Worm (Caenorhabditis elegans) whole organism, L3 larva: ENCODE measurements around the gene R53.5.
A peak's percentile ranks its signal among the peaks of the same experiment; 100 is the strongest.

Experiments
- R02D3.7 ChIP-seq: fragments of 150-350 bp; optimal IDR thresholded peaks from 2 replicates; lab custom pipeline; 2014; ENCODE audit warnings: missing biosample characterization, missing genetic modification characterization
- ZK546.5 ChIP-seq: sonication (generic microtip); optimal IDR thresholded peaks from 2 replicates; lab custom pipeline; 2017; ENCODE audit warnings: missing biosample characterization, missing genetic modification characterization
- aly-2 ChIP-seq: fragments of 150-350 bp; optimal IDR thresholded peaks from 2 replicates; lab custom pipeline; 2014; ENCODE audit warnings: missing biosample characterization, missing genetic modification characterization
- ama-1 ChIP-seq: fragments of 150-350 bp; optimal IDR thresholded peaks from 2 replicates; lab custom pipeline; 2018
- ceh-16 ChIP-seq: sonication (generic microtip); optimal IDR thresholded peaks from 2 replicates; lab custom pipeline; 2017; ENCODE audit warnings: missing biosample characterization, missing genetic modification characterization
- ceh-28 ChIP-seq: fragments of 150-350 bp; optimal IDR thresholded peaks from 2 replicates; lab custom pipeline; 2014; ENCODE audit warnings: missing biosample characterization, missing genetic modification reagents, missing genetic modification characterization
- ceh-82 ChIP-seq: fragments of 150-350 bp; optimal IDR thresholded peaks from 2 replicates; lab custom pipeline; 2014; ENCODE audit warnings: missing biosample characterization, missing genetic modification characterization
- ceh-9 ChIP-seq: sonication (generic microtip); optimal IDR thresholded peaks from 2 replicates; lab custom pipeline; 2018; ENCODE audit warnings: missing biosample characterization, missing genetic modification characterization
- daf-12 ChIP-seq: fragments of 150-350 bp; optimal IDR thresholded peaks from 2 replicates; lab custom pipeline; 2014; ENCODE audit warnings: missing biosample characterization, missing genetic modification reagents, missing genetic modification characterization
- egl-27 ChIP-seq: sonication (generic microtip); optimal IDR thresholded peaks from 4 replicates; lab custom pipeline; 2017; ENCODE audit warnings: missing biosample characterization, missing genetic modification reagents, missing genetic modification characterization
- egl-5 ChIP-seq: fragments of 150-350 bp; optimal IDR thresholded peaks from 2 replicates; lab custom pipeline; 2017; ENCODE audit warnings: missing biosample characterization, missing genetic modification reagents, missing genetic modification characterization, inconsistent platforms
- elt-1 ChIP-seq: fragments of 150-350 bp; optimal IDR thresholded peaks from 2 replicates; lab custom pipeline; 2014; ENCODE audit warnings: missing biosample characterization, missing genetic modification characterization
- elt-2 ChIP-seq: sonication (generic microtip); optimal IDR thresholded peaks from 2 replicates; lab custom pipeline; 2016; ENCODE audit warnings: missing genetic modification reagents, mild to moderate bottlenecking, missing genetic modification characterization, missing compliant biosample characterization
- elt-3 ChIP-seq, 3 experiments: fragments of 150-350 bp in 1 of 3; sonication (generic microtip) in 2 of 3; optimal IDR thresholded peaks; 2 replicates in 2 of 3; 4 replicates in 1 of 3; lab custom pipeline; 2014 to 2017; ENCODE audit warnings: missing biosample characterization in 3 of 3, missing genetic modification characterization in 3 of 3
- eor-1 ChIP-seq, 2 experiments: fragments of 150-350 bp; optimal IDR thresholded peaks; 2 replicates each; lab custom pipeline; 2014 to 2018; ENCODE audit warnings: missing biosample characterization in 2 of 2, missing genetic modification characterization in 2 of 2
- fkh-10 ChIP-seq: sonication (generic microtip); optimal IDR thresholded peaks from 2 replicates; lab custom pipeline; 2017; ENCODE audit warnings: missing biosample characterization, missing genetic modification reagents, missing genetic modification characterization
- fkh-2 ChIP-seq: fragments of 150-350 bp; optimal IDR thresholded peaks from 2 replicates; lab custom pipeline; 2014; ENCODE audit warnings: missing biosample characterization, missing genetic modification reagents, missing genetic modification characterization
- fos-1 ChIP-seq: fragments of 150-350 bp; optimal IDR thresholded peaks from 2 replicates; lab custom pipeline; 2014; ENCODE audit warnings: missing biosample characterization, missing genetic modification characterization
- hmg-11 ChIP-seq: sonication (generic microtip); optimal IDR thresholded peaks from 2 replicates; lab custom pipeline; 2016; ENCODE audit warnings: missing genetic modification characterization, missing compliant biosample characterization
- jun-1 ChIP-seq: fragments of 150-350 bp; optimal IDR thresholded peaks from 2 replicates; lab custom pipeline; 2014; ENCODE audit warnings: missing biosample characterization, missing genetic modification reagents, missing genetic modification characterization
- lin-15B ChIP-seq: fragments of 150-350 bp; optimal IDR thresholded peaks from 2 replicates; lab custom pipeline; 2014; ENCODE audit warnings: missing biosample characterization, missing genetic modification characterization
- lin-39 ChIP-seq: fragments of 150-350 bp; optimal IDR thresholded peaks from 2 replicates; lab custom pipeline; 2018; ENCODE audit warnings: missing biosample characterization, missing genetic modification reagents, missing genetic modification characterization
- lsy-12 ChIP-seq: sonication (generic microtip); optimal IDR thresholded peaks from 2 replicates; lab custom pipeline; 2016; ENCODE audit warnings: mild to moderate bottlenecking, missing genetic modification characterization, missing compliant biosample characterization
- mdl-1 ChIP-seq: fragments of 150-350 bp; optimal IDR thresholded peaks from 2 replicates; lab custom pipeline; 2014; ENCODE audit warnings: missing biosample characterization, missing genetic modification characterization
- mml-1 ChIP-seq: fragments of 150-350 bp; sonication (generic microtip); optimal IDR thresholded peaks from 3 replicates; lab custom pipeline; 2014; ENCODE audit warnings: missing biosample characterization, missing genetic modification characterization
- nfya-1 ChIP-seq: sonication (generic microtip); optimal IDR thresholded peaks from 2 replicates; lab custom pipeline; 2017; ENCODE audit warnings: missing genetic modification characterization, mild to moderate bottlenecking, missing compliant biosample characterization, antibody characterized with exemption, moderate library complexity; ENCODE audit not compliant: insufficient read depth
- nhr-11 ChIP-seq: fragments of 150-350 bp; optimal IDR thresholded peaks from 2 replicates; lab custom pipeline; 2014; ENCODE audit warnings: missing biosample characterization, missing genetic modification characterization
- nhr-12 ChIP-seq: fragments of 150-350 bp; optimal IDR thresholded peaks from 2 replicates; lab custom pipeline; 2014; ENCODE audit warnings: missing biosample characterization, missing genetic modification characterization
- nhr-23 ChIP-seq: fragments of 150-350 bp; optimal IDR thresholded peaks from 2 replicates; lab custom pipeline; 2014; ENCODE audit warnings: missing biosample characterization, missing genetic modification reagents, missing genetic modification characterization
- nhr-237 ChIP-seq: fragments of 150-350 bp; optimal IDR thresholded peaks from 2 replicates; lab custom pipeline; 2014; ENCODE audit warnings: missing biosample characterization, missing genetic modification characterization
- nhr-25 ChIP-seq: sonication (generic microtip); optimal IDR thresholded peaks from 2 replicates; lab custom pipeline; 2017; ENCODE audit warnings: missing biosample characterization, missing genetic modification characterization
- nhr-43 ChIP-seq: sonication (generic microtip); optimal IDR thresholded peaks from 2 replicates; lab custom pipeline; 2016; ENCODE audit warnings: mild to moderate bottlenecking, missing genetic modification characterization, missing compliant biosample characterization; ENCODE audit not compliant: poor library complexity, severe bottlenecking
- nhr-67 ChIP-seq: fragments of 150-350 bp; optimal IDR thresholded peaks from 2 replicates; lab custom pipeline; 2014; ENCODE audit warnings: missing biosample characterization, missing genetic modification characterization
- nhr-76 ChIP-seq: fragments of 150-350 bp; sonication (generic microtip); optimal IDR thresholded peaks from 5 replicates; lab custom pipeline; 2014; ENCODE audit warnings: missing biosample characterization, missing genetic modification characterization
- nhr-77 ChIP-seq: fragments of 150-350 bp; optimal IDR thresholded peaks from 2 replicates; lab custom pipeline; 2014; ENCODE audit warnings: missing biosample characterization, missing genetic modification characterization
- pha-4 ChIP-seq: fragments of 150-350 bp; optimal IDR thresholded peaks from 2 replicates; lab custom pipeline; 2014; ENCODE audit warnings: missing biosample characterization, missing genetic modification reagents, missing genetic modification characterization
- pqm-1 ChIP-seq: fragments of 150-350 bp; optimal IDR thresholded peaks from 2 replicates; lab custom pipeline; 2017; ENCODE audit warnings: missing biosample characterization, missing genetic modification characterization, inconsistent platforms
- sea-2 ChIP-seq: fragments of 150-350 bp; sonication (generic microtip); optimal IDR thresholded peaks from 4 replicates; lab custom pipeline; 2014; ENCODE audit warnings: missing biosample characterization, missing genetic modification reagents, missing genetic modification characterization
- skn-1 ChIP-seq: fragments of 150-350 bp; optimal IDR thresholded peaks from 2 replicates; lab custom pipeline; 2014; ENCODE audit warnings: missing biosample characterization, missing genetic modification characterization
- snpc-4 ChIP-seq: fragments of 150-350 bp; optimal IDR thresholded peaks from 2 replicates; lab custom pipeline; 2014; ENCODE audit warnings: missing biosample characterization, missing genetic modification characterization
- tbx-2 ChIP-seq: sonication (generic microtip); optimal IDR thresholded peaks from 2 replicates; lab custom pipeline; 2016; ENCODE audit warnings: mild to moderate bottlenecking, missing genetic modification characterization, missing compliant biosample characterization
- unc-39 ChIP-seq: sonication (generic microtip); optimal IDR thresholded peaks from 4 replicates; lab custom pipeline; 2017; ENCODE audit warnings: missing biosample characterization, missing genetic modification characterization
- unc-62 ChIP-seq: fragments of 150-350 bp; sonication (generic microtip); optimal IDR thresholded peaks from 4 replicates; lab custom pipeline; 2014; ENCODE audit warnings: missing biosample characterization, missing genetic modification reagents, missing genetic modification characterization
- zag-1 ChIP-seq: fragments of 150-350 bp; optimal IDR thresholded peaks from 2 replicates; lab custom pipeline; 2014; ENCODE audit warnings: missing biosample characterization, missing genetic modification characterization
- ztf-11 ChIP-seq: fragments of 150-350 bp; optimal IDR thresholded peaks from 2 replicates; lab custom pipeline; 2014; ENCODE audit warnings: missing biosample characterization, missing genetic modification characterization
- ztf-4 ChIP-seq: fragments of 150-350 bp; optimal IDR thresholded peaks from 2 replicates; lab custom pipeline; 2014; ENCODE audit warnings: missing biosample characterization, missing genetic modification characterization

Gene R53.5

DNA sequence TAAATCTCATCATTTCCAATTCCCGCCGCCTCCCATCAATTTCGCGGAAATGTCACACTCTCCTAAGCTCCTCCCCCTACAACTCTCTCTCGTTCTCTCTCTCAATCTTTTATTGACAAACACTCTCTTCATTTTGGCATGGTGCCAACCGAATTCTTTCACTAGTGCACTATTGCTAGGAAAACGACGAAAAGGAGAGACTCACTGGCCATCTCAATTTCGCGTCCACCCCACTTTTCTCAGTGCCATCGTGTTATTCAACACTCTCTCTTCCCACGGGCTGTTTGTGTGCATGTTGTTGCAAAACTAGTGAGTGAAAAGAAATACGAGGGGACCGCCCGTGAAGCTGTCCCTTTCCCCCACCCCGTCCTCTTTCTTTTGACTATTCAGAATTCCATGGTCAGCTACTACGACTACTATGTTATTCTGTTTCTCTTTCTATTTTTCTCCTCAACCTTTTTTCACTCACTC is 14.6 kb upstream of the R53.5 start:
- TF ChIP-seq unc-62 (GFP tag; lab: Kevin White, UChicago): peak; percentile 74
- peak; percentile 77 for TF ChIP-seq nhr-11 (tag; lab: Kevin White, UChicago)
- TF ChIP-seq lsy-12 (tag; lab: Kevin White, UChicago): no peak
- no peak for TF ChIP-seq ztf-11
- peak; percentile 44 for TF ChIP-seq egl-5 (tag; lab: Kevin White, UChicago)
- TF ChIP-seq nhr-12: no peak
- peak; percentile 22 for TF ChIP-seq tbx-2 (tag; lab: Kevin White, UChicago)
- TF ChIP-seq fkh-10: peak; percentile 27
- TF ChIP-seq nhr-23: no peak
- no peak for TF ChIP-seq aly-2 (tag; lab: Kevin White, UChicago)
- TF ChIP-seq eor-1 (tag; optimal IDR thresholded peaks at IDR 0.05; lab: Kevin White, UChicago): no peak
- no peak for TF ChIP-seq daf-12 (tag; lab: Kevin White, UChicago)
- TF ChIP-seq ceh-16: no peak
- no peak for TF ChIP-seq unc-39 (tag; lab: Kevin White, UChicago)
- no peak for TF ChIP-seq mdl-1
- TF ChIP-seq egl-27: no peak
- no peak for TF ChIP-seq ama-1 (lab: Kevin White, UChicago)
- no peak for TF ChIP-seq fkh-2 (tag; lab: Kevin White, UChicago)
- TF ChIP-seq ceh-9 (tag; lab: Kevin White, UChicago): no peak
- no peak for TF ChIP-seq jun-1 (tag; lab: Kevin White, UChicago)
- TF ChIP-seq skn-1 (tag; lab: Kevin White, UChicago): no peak
- TF ChIP-seq fos-1 (tag; lab: Kevin White, UChicago): no peak
- no peak for TF ChIP-seq nhr-43 (tag; lab: Kevin White, UChicago)
- TF ChIP-seq R02D3.7 (tag; lab: Kevin White, UChicago): no peak
- peak; percentile 81 for TF ChIP-seq pha-4 (tag; lab: Kevin White, UChicago)
- peak; percentile 28 for TF ChIP-seq zag-1 (tag; lab: Kevin White, UChicago)
- TF ChIP-seq nhr-67 (tag; lab: Kevin White, UChicago): no peak
- peak; percentile 45 for TF ChIP-seq elt-1
- peak; percentile 10 for TF ChIP-seq snpc-4 (tag; lab: Kevin White, UChicago)
- no peak for TF ChIP-seq mml-1 (tag; lab: Kevin White, UChicago)
- TF ChIP-seq nfya-1 (tag; lab: Kevin White, UChicago): peak; percentile 60
- TF ChIP-seq elt-3 (tag; optimal IDR thresholded peaks at IDR 0.05; lab: Kevin White, UChicago): no peak
- TF ChIP-seq elt-2 (tag; lab: Kevin White, UChicago): no peak
- no peak for TF ChIP-seq nhr-76
- peak; percentile 11 for TF ChIP-seq lin-39 (tag; lab: Kevin White, UChicago)
- TF ChIP-seq ceh-28 (tag; lab: Kevin White, UChicago): no peak
- no peak for TF ChIP-seq sea-2 (GFP tag; lab: Kevin White, UChicago)
- TF ChIP-seq ztf-4 (tag; lab: Kevin White, UChicago): no peak
- TF ChIP-seq ZK546.5: no peak
- TF ChIP-seq pqm-1 (tag; lab: Kevin White, UChicago): no peak
- no peak for TF ChIP-seq nhr-77
- no peak for TF ChIP-seq nhr-25 (tag; lab: Kevin White, UChicago)
- TF ChIP-seq hmg-11 (tag; lab: Kevin White, UChicago): peak; percentile 24
- TF ChIP-seq ceh-82 (tag; lab: Kevin White, UChicago): no peak
- peak; percentile 56 for TF ChIP-seq lin-15B
- TF ChIP-seq, all 47 proteins: peak for 13

DNA sequence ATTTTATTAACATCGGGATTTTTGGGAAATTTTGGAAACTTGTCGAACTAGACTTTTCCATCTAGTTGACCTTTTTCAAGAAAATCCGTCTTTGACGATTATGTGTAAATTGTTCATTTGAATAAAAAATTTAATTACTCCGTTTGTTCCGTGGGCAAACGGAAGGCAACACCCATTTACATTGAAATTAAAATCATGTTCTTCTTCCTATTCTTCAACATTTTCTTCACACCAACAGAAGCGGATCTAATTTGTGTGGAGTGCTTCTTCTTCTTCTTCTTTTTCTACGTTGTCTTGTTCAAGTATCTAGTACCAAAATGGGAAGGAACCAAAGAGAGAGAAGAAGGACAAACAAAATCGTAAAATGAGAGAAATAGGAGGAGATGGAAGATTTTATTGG is 12.1 kb upstream of the R53.5 start:
- TF ChIP-seq aly-2 (tag; lab: Kevin White, UChicago): no peak
- no peak for TF ChIP-seq nhr-67 (tag; lab: Kevin White, UChicago)
- TF ChIP-seq egl-27: no peak
- no peak for TF ChIP-seq lin-15B
- TF ChIP-seq nhr-237 (tag; lab: Kevin White, UChicago): no peak
- TF ChIP-seq elt-2 (tag; lab: Kevin White, UChicago): no peak
- no peak for TF ChIP-seq mdl-1
- TF ChIP-seq nhr-12: no peak
- no peak for TF ChIP-seq nhr-76
- no peak for TF ChIP-seq snpc-4 (tag; lab: Kevin White, UChicago)
- no peak for TF ChIP-seq pqm-1 (tag; lab: Kevin White, UChicago)
- no peak for TF ChIP-seq zag-1 (tag; lab: Kevin White, UChicago)
- no peak for TF ChIP-seq pha-4 (tag; lab: Kevin White, UChicago)
